Worm (Caenorhabditis elegans) whole organism, midembryonic: ENCODE results near the gene F41H10.2.

Experiments
- flt-1 ChIP-seq: fragments of 200-800 bp; sonication (Bioruptor generic); IDR thresholded peaks from 2 replicates; pipeline ENCODE4 v1.3.6; 2022; ENCODE audit warnings: missing genetic modification characterization, missing compliant biosample characterization
- klf-2 ChIP-seq: fragments of 200-800 bp; sonication (Bioruptor generic); conservative IDR thresholded peaks from 2 replicates; pipeline ENCODE4 v1.3.6; 2022; ENCODE audit warnings: missing genetic modification reagents, missing genetic modification characterization, missing compliant biosample characterization
- ref-1 ChIP-seq: fragments of 200-800 bp; sonication (Bioruptor generic); conservative IDR thresholded peaks from 2 replicates; pipeline ENCODE4 v1.3.6; 2022; ENCODE audit warnings: missing genetic modification reagents, missing genetic modification characterization, missing compliant biosample characterization
- tab-1 ChIP-seq: fragments of 200-800 bp; sonication (Bioruptor generic); IDR thresholded peaks from 2 replicates; pipeline ENCODE4 v1.3.6; 2022; ENCODE audit warnings: missing genetic modification characterization, missing compliant biosample characterization
- ztf-23 ChIP-seq: fragments of 200-800 bp; sonication (Bioruptor generic); IDR thresholded peaks from 2 replicates; pipeline ENCODE4 v1.3.6; 2022; ENCODE audit warnings: missing genetic modification reagents, missing genetic modification characterization, missing compliant biosample characterization

DNA sequence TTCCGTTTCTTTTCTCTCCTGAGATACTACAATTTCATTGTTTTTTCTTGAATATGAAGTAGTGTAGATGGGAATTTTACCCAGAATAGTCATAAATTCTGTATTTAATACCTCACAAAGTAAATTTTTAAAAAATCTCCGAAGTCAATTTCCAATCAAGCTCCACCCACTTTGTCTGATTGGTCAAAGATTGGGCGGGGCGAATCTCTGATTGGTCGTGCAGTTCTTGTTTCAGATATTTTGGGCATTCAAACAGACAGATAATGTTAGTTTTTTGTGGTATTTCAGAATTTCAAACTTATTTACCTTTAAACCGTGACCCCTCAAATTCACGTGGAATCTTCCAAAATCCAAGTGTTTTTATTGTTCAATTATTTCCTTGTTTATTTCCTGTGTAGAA is 20.9 kb upstream of the F41H10.2 start, which contains the start of gene F41H10.5:
- no peak for TF ChIP-seq flt-1 (GFP tag; lab: Robert Waterston, UW)
- no peak for TF ChIP-seq ztf-23 (GFP tag; lab: Robert Waterston, UW)
- TF ChIP-seq tab-1, result no peak
- TF ChIP-seq ref-1, result no peak
- TF ChIP-seq klf-2 (GFP tag; lab: Robert Waterston, UW), result no peak
